Worm (Caenorhabditis elegans) whole organism, L1 larva: ENCODE data around the gene nhr-25.
A peak's percentile ranks its signal among the peaks of the same experiment; 100 is the strongest.

Experiments
- aly-2 ChIP-seq: fragments of 150-350 bp; optimal IDR thresholded peaks from 2 replicates; lab custom pipeline; 2014; ENCODE audit warnings: missing biosample characterization, missing genetic modification characterization
- blmp-1 ChIP-seq: fragments of 150-350 bp; optimal IDR thresholded peaks from 2 replicates; lab custom pipeline; 2014; ENCODE audit warnings: missing biosample characterization, missing genetic modification characterization
- dpl-1 ChIP-seq, 3 experiments: fragments of 150-350 bp in 2 of 3; sonication (generic microtip) in 1 of 3; optimal IDR thresholded peaks; 2 replicates each; lab custom pipeline; 2014 to 2017; ENCODE audit warnings: missing biosample characterization in 3 of 3, missing genetic modification characterization in 3 of 3, missing genetic modification reagents in 3 of 3
- dsc-1 ChIP-seq: sonication (generic microtip); optimal IDR thresholded peaks from 2 replicates; lab custom pipeline; 2016; ENCODE audit warnings: mild to moderate bottlenecking, missing genetic modification characterization, missing compliant biosample characterization
- efl-3 ChIP-seq: fragments of 200-800 bp; sonication (Bioruptor generic); optimal IDR thresholded peaks from 2 replicates; lab custom pipeline; 2018; ENCODE audit warnings: mild to moderate bottlenecking, missing genetic modification characterization, missing compliant biosample characterization
- elt-2 ChIP-seq: sonication (generic microtip); optimal IDR thresholded peaks from 2 replicates; lab custom pipeline; 2016; ENCODE audit warnings: missing genetic modification characterization, mild to moderate bottlenecking, inconsistent platforms, missing compliant biosample characterization, missing genetic modification reagents
- elt-3 ChIP-seq, 6 experiments: fragments of 150-350 bp in 1 of 6; sonication (generic microtip); optimal IDR thresholded peaks; 2 replicates each; lab custom pipeline; 2017 to 2018; ENCODE audit warnings: missing biosample characterization in 6 of 6, missing genetic modification characterization in 6 of 6, inconsistent platforms in 1 of 6
- ets-5 ChIP-seq: fragments of 200-800 bp; sonication (Bioruptor generic); IDR thresholded peaks from 2 replicates; pipeline ENCODE4 v1.3.6; 2022; ENCODE audit warnings: missing genetic modification characterization, missing compliant biosample characterization
- fkh-10 ChIP-seq: sonication (generic microtip); optimal IDR thresholded peaks from 2 replicates; lab custom pipeline; 2017; ENCODE audit warnings: missing biosample characterization, missing genetic modification reagents, missing genetic modification characterization
- fkh-4 ChIP-seq: sonication (generic microtip); optimal IDR thresholded peaks from 2 replicates; lab custom pipeline; 2016; ENCODE audit warnings: missing compliant biosample characterization, missing genetic modification characterization, borderline replicate concordance
- fkh-8 ChIP-seq: sonication (generic microtip); optimal IDR thresholded peaks from 2 replicates; lab custom pipeline; 2016; ENCODE audit warnings: mild to moderate bottlenecking, missing genetic modification characterization, missing compliant biosample characterization
- lin-14 ChIP-seq: fragments of 200-800 bp; sonication (Bioruptor generic); optimal IDR thresholded peaks from 2 replicates; lab custom pipeline; 2018; ENCODE audit warnings: mild to moderate bottlenecking, missing genetic modification characterization, moderate library complexity, missing compliant biosample characterization
- lin-15B ChIP-seq: fragments of 150-350 bp; sonication (generic microtip); optimal IDR thresholded peaks from 3 replicates; lab custom pipeline; 2014; ENCODE audit warnings: missing biosample characterization, missing genetic modification characterization
- lin-35 ChIP-seq, 2 experiments: fragments of 150-350 bp; optimal IDR thresholded peaks; 2 replicates each; lab custom pipeline; 2014; ENCODE audit warnings: missing biosample characterization in 2 of 2, missing genetic modification characterization in 2 of 2, missing genetic modification reagents in 2 of 2
- lin-39 ChIP-seq: fragments of 150-350 bp; optimal IDR thresholded peaks from 2 replicates; lab custom pipeline; 2014; ENCODE audit warnings: missing biosample characterization, missing genetic modification reagents, missing genetic modification characterization
- lsy-2 ChIP-seq, 2 experiments: fragments of 150-350 bp; optimal IDR thresholded peaks; 2 replicates each; lab custom pipeline; 2014; ENCODE audit warnings: missing biosample characterization in 2 of 2, missing genetic modification characterization in 2 of 2
- mab-9 ChIP-seq: fragments of 200-800 bp; sonication (Bioruptor generic); IDR thresholded peaks from 2 replicates; pipeline ENCODE4 v1.3.6; 2022; ENCODE audit warnings: missing genetic modification reagents, missing genetic modification characterization, missing compliant biosample characterization
- mdl-1 ChIP-seq, 2 experiments: fragments of 150-350 bp; optimal IDR thresholded peaks; 2 replicates each; lab custom pipeline; 2014 to 2017; ENCODE audit warnings: missing biosample characterization in 2 of 2, missing genetic modification characterization in 2 of 2, inconsistent platforms in 1 of 2
- mef-2 ChIP-seq: fragments of 150-350 bp; optimal IDR thresholded peaks from 2 replicates; lab custom pipeline; 2014; ENCODE audit warnings: missing biosample characterization, missing genetic modification characterization
- nhr-12 ChIP-seq: sonication (generic microtip); optimal IDR thresholded peaks from 2 replicates; lab custom pipeline; 2017; ENCODE audit warnings: missing biosample characterization, missing genetic modification characterization
- nhr-19 ChIP-seq: fragments of 200-800 bp; sonication (Bioruptor generic); conservative IDR thresholded peaks from 2 replicates; pipeline ENCODE4 v1.3.6; 2022; ENCODE audit warnings: missing genetic modification characterization, missing compliant biosample characterization
- nhr-20 ChIP-seq: sonication (generic microtip); optimal IDR thresholded peaks from 2 replicates; lab custom pipeline; 2016; ENCODE audit warnings: mild to moderate bottlenecking, missing genetic modification characterization, missing compliant biosample characterization
- nhr-47 ChIP-seq: sonication (generic microtip); optimal IDR thresholded peaks from 2 replicates; lab custom pipeline; 2016; ENCODE audit warnings: mild to moderate bottlenecking, missing genetic modification characterization, moderate library complexity, missing compliant biosample characterization
- nhr-71 ChIP-seq: sonication (generic microtip); optimal IDR thresholded peaks from 2 replicates; lab custom pipeline; 2016; ENCODE audit warnings: mild to moderate bottlenecking, missing genetic modification characterization, moderate library complexity, missing compliant biosample characterization
- nhr-85 ChIP-seq: sonication (generic microtip); peaks from one replicate; lab custom pipeline; 2016; ENCODE audit warnings: missing genetic modification characterization, inconsistent platforms, missing compliant biosample characterization
- nhr-90 ChIP-seq: sonication (generic microtip); optimal IDR thresholded peaks from 2 replicates; lab custom pipeline; 2016; ENCODE audit warnings: mild to moderate bottlenecking, missing genetic modification characterization, missing compliant biosample characterization; ENCODE audit not compliant: poor library complexity
- pag-3 ChIP-seq: sonication (generic microtip); optimal IDR thresholded peaks from 2 replicates; lab custom pipeline; 2017; ENCODE audit warnings: missing genetic modification characterization, mild to moderate bottlenecking, missing compliant biosample characterization, antibody characterized with exemption, borderline replicate concordance; ENCODE audit not compliant: insufficient read depth
- pqm-1 ChIP-seq: sonication (generic microtip); optimal IDR thresholded peaks from 3 replicates; lab custom pipeline; 2017; ENCODE audit warnings: missing biosample characterization, missing genetic modification characterization
- rnt-1 ChIP-seq: sonication (generic microtip); optimal IDR thresholded peaks from 2 replicates; lab custom pipeline; 2016; ENCODE audit warnings: mild to moderate bottlenecking, missing genetic modification characterization, moderate library complexity, missing compliant biosample characterization
- snpc-4 ChIP-seq: fragments of 150-350 bp; optimal IDR thresholded peaks from 2 replicates; lab custom pipeline; 2014; ENCODE audit warnings: missing biosample characterization, missing genetic modification characterization
- snu-23 ChIP-seq: sonication (generic microtip); optimal IDR thresholded peaks from 2 replicates; lab custom pipeline; 2016; ENCODE audit warnings: missing genetic modification characterization, missing compliant biosample characterization
- sptf-1 ChIP-seq: fragments of 150-350 bp; optimal IDR thresholded peaks from 2 replicates; lab custom pipeline; 2014; ENCODE audit warnings: missing biosample characterization, missing genetic modification characterization
- swsn-7 ChIP-seq: sonication (generic microtip); optimal IDR thresholded peaks from 2 replicates; lab custom pipeline; 2016; ENCODE audit warnings: missing genetic modification characterization, missing compliant biosample characterization
- tbx-2 ChIP-seq: sonication (generic microtip); optimal IDR thresholded peaks from 2 replicates; lab custom pipeline; 2016; ENCODE audit warnings: missing genetic modification characterization, missing compliant biosample characterization
- unc-130 ChIP-seq: fragments of 150-350 bp; optimal IDR thresholded peaks from 2 replicates; lab custom pipeline; 2017; ENCODE audit warnings: missing biosample characterization, missing genetic modification characterization, inconsistent platforms
- unc-86 ChIP-seq: sonication (generic microtip); optimal IDR thresholded peaks from 2 replicates; lab custom pipeline; 2016; ENCODE audit warnings: missing genetic modification characterization, missing compliant biosample characterization
- vab-15 ChIP-seq: sonication (generic microtip); optimal IDR thresholded peaks from 2 replicates; lab custom pipeline; 2017; ENCODE audit warnings: missing genotype, mild to moderate bottlenecking, missing genetic modification characterization, missing compliant biosample characterization
- xbp-1 ChIP-seq: sonication (generic microtip); optimal IDR thresholded peaks from 2 replicates; lab custom pipeline; 2016; ENCODE audit warnings: missing genetic modification characterization, missing compliant biosample characterization
- ztf-11 ChIP-seq, 2 experiments: sonication (generic microtip); optimal IDR thresholded peaks; 2 replicates each; lab custom pipeline; 2016 to 2017; ENCODE audit warnings: missing genetic modification characterization in 2 of 2, missing biosample characterization in 1 of 2, missing compliant biosample characterization in 1 of 2
- ztf-4 ChIP-seq: fragments of 150-350 bp; optimal IDR thresholded peaks from 2 replicates; lab custom pipeline; 2014; ENCODE audit warnings: missing biosample characterization, missing genetic modification characterization

nhr-25 gene

ce11 chrX:12990529-12991520 lies 17.5 kb upstream of the nhr-25 start, which contains the start of the genes F11C1.1 and vwa-8:
F11C1.1 (minus strand) TSS chrX:12990579.
vwa-8 (plus strand) TSS chrX:12991470.
- TF ChIP-seq xbp-1 (tag; lab: Kevin White, UChicago) (peak; percentile 48), nhr-85 (tag; lab: Kevin White, UChicago) (peak; percentile 84), lin-39 (tag; lab: Kevin White, UChicago) (no peak), dsc-1 (tag; lab: Kevin White, UChicago) (peak; percentile 61), blmp-1 (tag; lab: Kevin White, UChicago) (no peak), lin-35 (GFP tag; optimal IDR thresholded peaks at IDR 0.05; lab: Kevin White, UChicago) (peak in 1 of 2 experiments; percentile 33), elt-3 (tag; optimal IDR thresholded peaks at IDR 0.05; lab: Kevin White, UChicago) (peak in 1 of 6 experiments; percentile 25), tbx-2 (tag; lab: Kevin White, UChicago) (peak; percentile 28), swsn-7 (tag; lab: Kevin White, UChicago) (peak; percentile 34), sptf-1 (no peak), nhr-90 (tag; lab: Kevin White, UChicago) (peak; percentile 60), elt-2 (tag; lab: Kevin White, UChicago) (peak; percentile 33), rnt-1 (tag; lab: Kevin White, UChicago) (peak; percentile 66), fkh-10 (GFP tag; lab: Kevin White, UChicago) (no peak), pag-3 (tag; lab: Kevin White, UChicago) (no peak), fkh-8 (tag; lab: Kevin White, UChicago) (no peak), lin-14 (GFP tag; lab: Kevin White, UChicago) (peak; percentile 66), lsy-2 (tag; optimal IDR thresholded peaks at IDR 0.05; lab: Kevin White, UChicago) (peak in 1 of 2 experiments; percentile 27), nhr-19 (GFP tag; lab: Robert Waterston, UW) (peak; percentile 76), nhr-20 (tag; lab: Kevin White, UChicago) (peak; percentile 83), nhr-47 (tag; lab: Kevin White, UChicago) (peak; percentile 23), mab-9 (GFP tag; lab: Robert Waterston, UW) (no peak), ztf-4 (peak; percentile 23), snu-23 (GFP tag; lab: Kevin White, UChicago) (peak; percentile 80), nhr-71 (tag; lab: Kevin White, UChicago) (peak; percentile 89), ets-5 (no peak), aly-2 (tag; lab: Kevin White, UChicago) (no peak), ztf-11 (tag; optimal IDR thresholded peaks at IDR 0.05; lab: Kevin White, UChicago) (no peak), mdl-1 (tag; optimal IDR thresholded peaks at IDR 0.05; lab: Kevin White, UChicago) (peak in 1 of 2 experiments; percentile 18)

DNA sequence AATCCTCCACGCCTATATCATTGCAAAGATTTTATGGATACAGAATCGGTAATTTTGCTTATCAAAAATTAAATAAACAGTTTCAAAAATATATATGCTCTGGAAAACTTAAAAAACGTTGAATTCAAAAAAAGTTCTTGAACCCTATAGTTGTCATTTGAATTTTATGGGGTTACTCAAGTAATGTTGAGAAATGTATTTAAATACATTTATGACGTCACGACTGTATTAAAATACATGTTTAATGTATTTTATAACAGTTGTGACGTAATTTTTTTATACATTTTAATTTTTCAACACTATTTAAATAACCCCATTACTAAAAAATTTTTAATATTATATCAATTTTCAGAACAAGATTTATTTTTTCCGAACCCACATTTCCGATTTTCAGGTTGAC lies 12.1 kb upstream of the nhr-25 start:
- TF ChIP-seq unc-130 (tag; lab: Kevin White, UChicago) (no peak), unc-86 (no peak), dpl-1 (GFP tag; optimal IDR thresholded peaks at IDR 0.05; lab: Kevin White, UChicago) (no peak), nhr-12 (tag; lab: Kevin White, UChicago) (no peak), pqm-1 (no peak), xbp-1 (tag; lab: Kevin White, UChicago) (no peak), fkh-4 (tag; lab: Kevin White, UChicago) (no peak), snpc-4 (no peak), tbx-2 (tag; lab: Kevin White, UChicago) (no peak), vab-15 (tag; lab: Kevin White, UChicago) (no peak), lin-14 (GFP tag; lab: Kevin White, UChicago) (no peak), ztf-4 (no peak), efl-3 (GFP tag; lab: Kevin White, UChicago) (no peak), lin-15B (tag; lab: Kevin White, UChicago) (no peak), mef-2 (no peak)
